Worm (Caenorhabditis elegans) whole organism, early embryonic: ENCODE measurements around the gene ugt-30.
"Not testable (repeated sequence)": the region's sequence is repeated elsewhere in the genome, so short reads cannot be mapped to it uniquely, and the experiment has no call there.

Source experiments
- B0310.2 ChIP-seq: sonication (generic microtip); optimal IDR thresholded peaks from 2 replicates; lab custom pipeline; 2016; ENCODE audit warnings: mild to moderate bottlenecking, missing genetic modification characterization, missing compliant biosample characterization
- F13C5.2 ChIP-seq: sonication (generic microtip); optimal IDR thresholded peaks from 2 replicates; lab custom pipeline; 2017; ENCODE audit warnings: mild to moderate bottlenecking, missing genetic modification characterization, inconsistent platforms, missing compliant biosample characterization
- aly-1 ChIP-seq: sonication (generic microtip); optimal IDR thresholded peaks from 2 replicates; lab custom pipeline; 2016; ENCODE audit warnings: missing genetic modification characterization, missing compliant biosample characterization
- ama-1 ChIP-seq: fragments of 150-350 bp; optimal IDR thresholded peaks from 2 replicates; lab custom pipeline; 2014
- ceh-13 ChIP-seq: fragments of 200-800 bp; sonication (Bioruptor generic); optimal IDR thresholded peaks from 2 replicates; lab custom pipeline; 2018; ENCODE audit warnings: mild to moderate bottlenecking, missing genetic modification characterization, missing compliant biosample characterization
- ceh-36 ChIP-seq: sonication (generic microtip); optimal IDR thresholded peaks from 2 replicates; lab custom pipeline; 2016; ENCODE audit warnings: missing genetic modification characterization, inconsistent platforms, missing compliant biosample characterization
- ets-7 ChIP-seq: sonication (generic microtip); optimal IDR thresholded peaks from 2 replicates; lab custom pipeline; 2016; ENCODE audit warnings: missing genotype, missing genetic modification characterization, missing compliant biosample characterization
- flt-1 ChIP-seq: fragments of 200-800 bp; sonication (Bioruptor generic); IDR thresholded peaks from 2 replicates; pipeline ENCODE4 v1.3.6; 2022; ENCODE audit warnings: missing genetic modification characterization, missing compliant biosample characterization
- hmbx-1 ChIP-seq: sonication (generic microtip); optimal IDR thresholded peaks from 2 replicates; lab custom pipeline; 2016; ENCODE audit warnings: mild to moderate bottlenecking, missing genetic modification characterization, missing compliant biosample characterization
- hmg-4 ChIP-seq: fragments of 200-800 bp; sonication (Bioruptor generic); optimal IDR thresholded peaks from 2 replicates; lab custom pipeline; 2018; ENCODE audit warnings: mild to moderate bottlenecking, missing genetic modification characterization, missing compliant biosample characterization
- hnd-1 ChIP-seq: sonication (generic microtip); optimal IDR thresholded peaks from 2 replicates; lab custom pipeline; 2016; ENCODE audit warnings: missing genetic modification characterization, missing compliant biosample characterization
- pes-1 ChIP-seq: fragments of 200-800 bp; sonication (Bioruptor generic); IDR thresholded peaks from 2 replicates; pipeline ENCODE4 v1.3.6; 2022; ENCODE audit warnings: missing genetic modification reagents, missing genetic modification characterization, missing compliant biosample characterization
- scrt-1 ChIP-seq: fragments of 200-800 bp; sonication (Bioruptor generic); IDR thresholded peaks from 2 replicates; pipeline ENCODE4 v1.3.6; 2022; ENCODE audit warnings: missing genetic modification characterization, missing compliant biosample characterization
- sea-1 ChIP-seq: fragments of 200-800 bp; sonication (Bioruptor generic); conservative IDR thresholded peaks from 2 replicates; pipeline ENCODE4 v1.3.6; 2022; ENCODE audit warnings: missing genetic modification characterization, missing compliant biosample characterization
- tbx-11 ChIP-seq: fragments of 200-800 bp; sonication (Bioruptor generic); IDR thresholded peaks from 2 replicates; pipeline ENCODE4 v1.3.6; 2022; ENCODE audit warnings: missing genetic modification characterization, missing compliant biosample characterization
- tbx-37 ChIP-seq: fragments of 200-800 bp; sonication (Bioruptor generic); conservative IDR thresholded peaks from 2 replicates; pipeline ENCODE4 v1.3.6; 2022; ENCODE audit warnings: missing genetic modification reagents, missing genetic modification characterization, missing compliant biosample characterization
- tra-4 ChIP-seq: sonication (generic microtip); optimal IDR thresholded peaks from 2 replicates; lab custom pipeline; 2017; ENCODE audit warnings: missing genetic modification characterization, missing compliant biosample characterization

ugt-30 gene

DNA sequence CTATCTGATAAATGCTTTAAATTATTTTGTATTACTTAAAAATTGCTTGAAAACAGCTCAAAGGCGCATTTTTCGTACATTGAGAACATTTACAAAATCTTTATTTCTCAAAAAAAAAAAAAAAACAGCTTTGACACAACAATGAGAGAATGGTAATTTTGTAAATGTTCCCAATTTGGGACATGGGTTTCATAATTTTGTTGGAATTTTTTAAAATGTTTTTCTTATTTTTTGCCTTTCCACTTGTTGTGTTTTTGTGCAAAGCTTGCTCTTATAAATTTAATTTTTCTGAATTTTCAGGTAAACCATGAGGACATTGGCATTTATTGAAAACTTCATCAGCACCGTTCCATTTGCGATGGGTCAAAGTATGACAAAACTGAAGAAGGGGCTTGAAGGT is 13.4 kb downstream of the ugt-30 start, which contains the start of gene T01G5.7:
Gene T01G5.7, plus strand, starts transcription at position 301 of the 400 bp plus-strand sequence.
- no peak for TF ChIP-seq B0310.2
- no peak for TF ChIP-seq tbx-37 (GFP tag; lab: Robert Waterston, UW)
- no peak for TF ChIP-seq hmbx-1 (tag; lab: Kevin White, UChicago)

ce11 chrV:15109260-15109659 is 15.8 kb downstream of the ugt-30 start, which contains the start of gene Y75B12A.2:
Y75B12A.2 (plus strand) TSS chrV:15109560.
- TF ChIP-seq hmbx-1 (tag; lab: Kevin White, UChicago) (no peak), ceh-36 (no peak), ets-7 (tag; lab: Kevin White, UChicago) (no peak), sea-1 (GFP tag; lab: Robert Waterston, UW) (no peak), ceh-13 (no peak), hnd-1 (no peak), tbx-37 (GFP tag; lab: Robert Waterston, UW) (no peak), aly-1 (no peak), B0310.2 (no peak)

DNA sequence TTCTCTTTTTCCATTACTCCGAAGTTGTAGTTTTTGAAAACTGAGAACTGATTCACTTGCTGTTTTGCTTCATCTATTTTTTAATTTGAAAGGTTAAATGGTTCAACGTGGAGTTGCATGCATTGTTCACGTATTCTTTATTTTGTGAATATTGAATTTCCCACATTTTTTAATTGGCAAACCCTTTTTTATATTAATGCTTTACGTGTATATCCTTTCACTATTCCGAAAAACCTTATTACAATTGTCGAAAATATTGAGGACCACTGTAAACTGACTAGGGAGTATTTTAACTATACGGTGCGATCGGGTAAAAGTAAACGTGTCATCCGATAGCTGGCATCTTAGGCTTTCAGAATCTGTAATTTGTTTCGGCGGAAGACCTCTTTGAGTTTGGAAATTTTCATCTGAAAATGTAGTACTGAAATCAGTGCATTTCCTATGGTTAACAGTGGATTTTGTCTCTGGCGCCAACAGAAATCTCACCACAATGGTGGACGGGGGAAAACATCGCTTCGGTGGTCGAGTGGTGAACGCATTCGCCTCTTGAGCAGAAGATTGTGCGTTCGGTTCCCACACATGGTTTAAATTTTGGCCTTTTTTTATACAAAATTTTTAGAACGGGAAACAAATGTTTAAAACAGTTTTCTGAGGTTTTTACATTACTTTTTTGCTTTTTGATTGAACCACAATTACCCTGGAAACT is 19.0 kb downstream of the ugt-30 start, which contains the start of gene C01G10.14:
Gene C01G10.14, minus strand, starts transcription at position 51 of the 706 bp plus-strand sequence.
- TF ChIP-seq ceh-36; hmg-4 (GFP tag; lab: Kevin White, UChicago); B0310.2: not testable (repeated sequence)

DNA sequence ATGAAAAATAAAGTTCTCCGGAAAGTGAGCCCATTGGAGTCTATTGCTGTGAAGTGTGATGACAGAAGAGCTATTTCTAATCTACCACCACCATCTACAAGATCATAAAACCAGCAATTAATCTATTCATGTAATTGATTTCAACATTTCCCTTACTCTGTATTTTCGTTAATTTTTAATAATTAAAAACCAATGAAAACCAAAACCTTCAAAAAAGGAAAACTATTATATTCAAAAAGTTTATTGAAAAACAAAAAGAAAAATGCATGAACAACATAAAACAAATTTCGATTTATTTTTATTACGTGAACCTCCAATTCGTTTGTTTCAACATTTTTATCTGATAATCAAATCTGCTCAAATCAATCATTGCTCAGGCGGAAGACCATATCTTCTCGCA is 25.6 kb downstream of the ugt-30 start, which contains the start of gene C01G10.1:
Gene C01G10.1, plus strand, starts transcription at position 301 of the 400 bp plus-strand sequence.
- TF ChIP-seq tbx-11 (GFP tag; lab: Robert Waterston, UW), result no peak
- TF ChIP-seq B0310.2, result no peak
- TF ChIP-seq ceh-13, result no peak
- no peak for TF ChIP-seq hmbx-1 (tag; lab: Kevin White, UChicago)
- no peak for TF ChIP-seq sea-1 (GFP tag; lab: Robert Waterston, UW)
- no peak for TF ChIP-seq hmg-4 (GFP tag; lab: Kevin White, UChicago)
- TF ChIP-seq tra-4 (tag; lab: Kevin White, UChicago), result no peak
- no peak for TF ChIP-seq scrt-1 (GFP tag; lab: Robert Waterston, UW)
- TF ChIP-seq F13C5.2 (tag; lab: Kevin White, UChicago), result no peak
- TF ChIP-seq hnd-1, result no peak
- no peak for TF ChIP-seq ceh-36
- no peak for TF ChIP-seq tbx-37 (GFP tag; lab: Robert Waterston, UW)
- no peak for TF ChIP-seq ama-1 (lab: Kevin White, UChicago)
- TF ChIP-seq pes-1 (GFP tag; lab: Robert Waterston, UW), result no peak
- TF ChIP-seq aly-1, result no peak
- TF ChIP-seq flt-1 (GFP tag; lab: Robert Waterston, UW), result no peak

ce11 chrV:15094749-15095148 is 30.3 kb downstream of the ugt-30 start, which contains the start of gene srx-78:
srx-78 (plus strand) TSS chrV:15095049.
- no peak for TF ChIP-seq B0310.2
- no peak for TF ChIP-seq tbx-11 (GFP tag; lab: Robert Waterston, UW)
- TF ChIP-seq ets-7 (tag; lab: Kevin White, UChicago), result no peak
- no peak for TF ChIP-seq scrt-1 (GFP tag; lab: Robert Waterston, UW)
- TF ChIP-seq flt-1 (GFP tag; lab: Robert Waterston, UW), result no peak
- no peak for TF ChIP-seq ceh-13
- TF ChIP-seq pes-1 (GFP tag; lab: Robert Waterston, UW), result no peak
- no peak for TF ChIP-seq hnd-1
- TF ChIP-seq tbx-37 (GFP tag; lab: Robert Waterston, UW), result no peak
- TF ChIP-seq tra-4 (tag; lab: Kevin White, UChicago), result no peak

ce11 chrV:15092666-15093065 is 32.4 kb downstream of the ugt-30 start, which contains the start of gene txt-12:
txt-12 (plus strand) TSS chrV:15092966.
- no peak for TF ChIP-seq sea-1 (GFP tag; lab: Robert Waterston, UW)

DNA sequence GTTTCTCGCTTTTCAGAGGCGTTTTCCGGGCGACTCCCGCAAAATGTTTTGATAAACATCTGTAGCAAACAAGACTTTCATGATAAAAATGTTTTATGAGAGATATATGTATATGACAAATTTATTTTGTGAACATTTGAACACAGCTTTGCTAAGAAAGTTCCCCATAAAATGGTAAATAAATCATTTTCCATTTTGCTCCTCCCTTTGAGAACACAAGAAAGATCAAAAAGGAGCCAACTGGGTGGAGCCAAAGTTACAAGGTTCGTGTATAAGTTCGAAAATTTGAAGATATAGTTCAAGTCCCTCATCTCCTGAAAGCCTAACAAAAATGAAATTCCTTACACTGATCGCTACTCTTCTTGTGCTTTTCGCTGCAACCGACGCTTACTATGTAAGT is 34.6 kb downstream of the ugt-30 start, which contains the start of gene C01G10.17:
Gene C01G10.17, plus strand, starts transcription at position 301 of the 400 bp plus-strand sequence.
- no peak for TF ChIP-seq ama-1 (lab: Kevin White, UChicago)
- TF ChIP-seq hnd-1, result no peak
- no peak for TF ChIP-seq ceh-13
- TF ChIP-seq hmbx-1 (tag; lab: Kevin White, UChicago), result no peak
- no peak for TF ChIP-seq pes-1 (GFP tag; lab: Robert Waterston, UW)
- TF ChIP-seq ets-7 (tag; lab: Kevin White, UChicago), result no peak
- TF ChIP-seq F13C5.2 (tag; lab: Kevin White, UChicago), result no peak
- no peak for TF ChIP-seq scrt-1 (GFP tag; lab: Robert Waterston, UW)
- TF ChIP-seq tbx-11 (GFP tag; lab: Robert Waterston, UW), result no peak
- TF ChIP-seq flt-1 (GFP tag; lab: Robert Waterston, UW), result no peak
- TF ChIP-seq sea-1 (GFP tag; lab: Robert Waterston, UW), result no peak
- TF ChIP-seq ceh-36, result no peak
- TF ChIP-seq aly-1, result no peak
- no peak for TF ChIP-seq tbx-37 (GFP tag; lab: Robert Waterston, UW)
- TF ChIP-seq tra-4 (tag; lab: Kevin White, UChicago), result no peak
- TF ChIP-seq B0310.2, result no peak
- no peak for TF ChIP-seq hmg-4 (GFP tag; lab: Kevin White, UChicago)

DNA sequence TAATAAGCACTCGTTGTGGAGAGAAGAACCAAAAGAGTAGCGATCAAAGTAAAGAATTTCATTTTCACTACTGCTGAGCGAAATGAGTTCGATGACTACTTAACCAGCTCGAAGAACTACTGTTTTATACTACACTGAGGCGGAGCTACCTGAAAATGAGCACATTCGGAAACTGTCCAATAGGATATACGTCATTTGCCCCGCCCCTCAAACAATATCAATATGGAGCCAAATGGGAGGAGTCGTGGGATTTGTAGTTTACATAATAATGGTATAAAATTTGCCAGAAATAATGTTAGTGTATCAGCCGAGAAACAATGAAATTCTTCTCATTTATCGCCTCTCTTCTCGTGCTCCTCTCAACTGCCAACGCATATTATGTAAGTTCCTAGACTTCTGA is 35.6 kb downstream of the ugt-30 start, which contains the start of the genes C01G10.5 and C01G10.4:
Gene C01G10.5, minus strand, starts transcription at position 101 of the 400 bp plus-strand sequence.
Gene C01G10.4, plus strand, starts transcription at position 303 of the 400 bp plus-strand sequence.
- no peak for TF ChIP-seq sea-1 (GFP tag; lab: Robert Waterston, UW)
- no peak for TF ChIP-seq flt-1 (GFP tag; lab: Robert Waterston, UW)
- TF ChIP-seq ceh-13, result no peak
- TF ChIP-seq scrt-1 (GFP tag; lab: Robert Waterston, UW), result no peak
- TF ChIP-seq hnd-1, result no peak
- no peak for TF ChIP-seq tra-4 (tag; lab: Kevin White, UChicago)
- no peak for TF ChIP-seq ets-7 (tag; lab: Kevin White, UChicago)
- no peak for TF ChIP-seq ceh-36
- no peak for TF ChIP-seq hmg-4 (GFP tag; lab: Kevin White, UChicago)
- no peak for TF ChIP-seq pes-1 (GFP tag; lab: Robert Waterston, UW)
- no peak for TF ChIP-seq aly-1
- TF ChIP-seq B0310.2, result no peak
- no peak for TF ChIP-seq ama-1 (lab: Kevin White, UChicago)
- TF ChIP-seq F13C5.2 (tag; lab: Kevin White, UChicago), result no peak
- no peak for TF ChIP-seq tbx-11 (GFP tag; lab: Robert Waterston, UW)
- no peak for TF ChIP-seq tbx-37 (GFP tag; lab: Robert Waterston, UW)
- no peak for TF ChIP-seq hmbx-1 (tag; lab: Kevin White, UChicago)
